Worm (Caenorhabditis elegans): ENCODE results near the gene F41C3.8.

ce11 chrII:4684852-4685251, 31.0 kb upstream of the F41C3.8 start:
- TF ChIP-seq Y67H2A.10 (GFP tag; conservative IDR thresholded peaks at IDR 0.05) (no peak), ztf-28 (GFP tag; IDR thresholded peaks at IDR 0.05) (no peak), snpc-4 (GFP tag; optimal IDR thresholded peaks at IDR 0.05) (no peak), snpc-4 (tag; optimal IDR thresholded peaks at IDR 0.05) (no peak), lin-54 (GFP tag; optimal IDR thresholded peaks at IDR 0.05) (no peak), ceh-91 (GFP tag; IDR thresholded peaks at IDR 0.05) (no peak), ztf-18 (tag; optimal IDR thresholded peaks at IDR 0.05) (no peak), attf-3 (GFP tag; conservative IDR thresholded peaks at IDR 0.05) (no peak), ceh-58 (GFP tag; IDR thresholded peaks at IDR 0.05) (no peak), unc-62 (GFP tag; optimal IDR thresholded peaks at IDR 0.05) (no peak)
